Worm (Caenorhabditis elegans) whole organism, L4/young adult: ENCODE results near the gene rmif-2.

Source experiments
- W03F9.2 ChIP-seq: fragments of 150-350 bp; optimal IDR thresholded peaks from 2 replicates; lab custom pipeline; 2014; ENCODE audit warnings: missing biosample characterization, missing genetic modification characterization
- dao-5 ChIP-seq: sonication (generic microtip); optimal IDR thresholded peaks from 2 replicates; lab custom pipeline; 2016; ENCODE audit warnings: missing genotype, missing genetic modification characterization, moderate library complexity, missing compliant biosample characterization
- him-1 ChIP-seq: sonication (generic microtip); optimal IDR thresholded peaks from 2 replicates; lab custom pipeline; 2016; ENCODE audit warnings: missing genotype, missing genetic modification reagents, missing genetic modification characterization, missing compliant biosample characterization

DNA sequence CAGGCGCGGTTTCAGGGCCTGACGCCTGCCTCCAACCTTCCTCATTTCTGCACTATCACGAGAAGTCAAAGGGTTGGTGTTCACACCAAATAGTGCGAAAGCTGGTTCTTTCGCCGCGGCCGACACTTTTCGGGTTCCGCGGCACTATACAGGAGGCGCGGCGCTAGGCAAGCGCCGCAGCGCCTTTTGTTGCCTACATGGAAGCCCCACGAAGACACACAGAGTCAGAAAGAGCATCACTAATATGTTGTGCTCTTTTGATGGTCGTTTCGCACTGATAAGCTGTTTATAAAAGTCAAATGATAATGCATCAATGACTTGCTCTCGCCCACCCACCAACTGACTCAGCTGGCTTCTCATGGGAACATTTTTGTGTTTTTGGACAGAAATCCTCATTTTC, 29.5 kb downstream of the rmif-2 start:
- TF ChIP-seq him-1 (tag; lab: Kevin White, UChicago) (no peak), dao-5 (tag; lab: Kevin White, UChicago) (no peak), W03F9.2 (tag; lab: Kevin White, UChicago) (no peak)
